Worm (Caenorhabditis elegans) whole organism, young adult: Measurements from ENCODE around the gene cdh-3.
A peak's percentile ranks its signal among the peaks of the same experiment; 100 is the strongest.

ENCODE experiments used
- B0019.2 ChIP-seq: fragments of 200-800 bp; sonication (Bioruptor generic); conservative IDR thresholded peaks from 2 replicates; pipeline ENCODE4 v1.3.6; 2022; ENCODE audit warnings: missing genetic modification reagents, missing genetic modification characterization, missing compliant biosample characterization
- B0035.1 ChIP-seq: sonication (generic microtip); optimal IDR thresholded peaks from 2 replicates; lab custom pipeline; 2016; ENCODE audit warnings: missing genetic modification characterization, mild to moderate bottlenecking, missing compliant biosample characterization, missing genotype, missing genetic modification reagents
- B0261.1 ChIP-seq: sonication (generic microtip); optimal IDR thresholded peaks from 2 replicates; lab custom pipeline; 2016; ENCODE audit warnings: mild to moderate bottlenecking, missing genetic modification characterization, moderate library complexity, missing compliant biosample characterization
- C06A6.2 ChIP-seq: fragments of 200-800 bp; sonication (Bioruptor generic); conservative IDR thresholded peaks from 2 replicates; pipeline ENCODE4 v1.3.6; 2022; ENCODE audit warnings: missing genetic modification characterization, missing compliant biosample characterization
- F23B12.7 ChIP-seq: sonication (generic microtip); optimal IDR thresholded peaks from 2 replicates; lab custom pipeline; 2017; ENCODE audit warnings: missing genetic modification characterization, mild to moderate bottlenecking, missing compliant biosample characterization, antibody characterized with exemption, moderate library complexity; ENCODE audit not compliant: insufficient read depth
- F52B5.7 ChIP-seq: sonication (generic microtip); optimal IDR thresholded peaks from 2 replicates; lab custom pipeline; 2016; ENCODE audit warnings: mild to moderate bottlenecking, missing genetic modification characterization, missing compliant biosample characterization
- F57A8.1 ChIP-seq: fragments of 200-800 bp; sonication (Bioruptor generic); optimal IDR thresholded peaks from 2 replicates; lab custom pipeline; 2018; ENCODE audit warnings: mild to moderate bottlenecking, missing genetic modification characterization, moderate library complexity, missing compliant biosample characterization
- T26A5.8 ChIP-seq: sonication (generic microtip); optimal IDR thresholded peaks from 2 replicates; lab custom pipeline; 2016; ENCODE audit warnings: missing genetic modification characterization, missing compliant biosample characterization
- ZK185.1 ChIP-seq: sonication (generic microtip); optimal IDR thresholded peaks from 2 replicates; lab custom pipeline; 2016; ENCODE audit warnings: mild to moderate bottlenecking, missing genetic modification characterization, missing compliant biosample characterization; ENCODE audit not compliant: poor library complexity, severe bottlenecking
- akir-1 ChIP-seq: fragments of 200-800 bp; sonication (Bioruptor generic); optimal IDR thresholded peaks from 2 replicates; lab custom pipeline; 2018; ENCODE audit warnings: mild to moderate bottlenecking, missing genetic modification characterization, moderate library complexity, missing compliant biosample characterization
- ama-1 ChIP-seq, 3 experiments: fragments of 150-350 bp in 1 of 3; sonication (generic microtip) in 2 of 3; optimal IDR thresholded peaks; 2 replicates each; lab custom pipeline; 2014 to 2018; ENCODE audit warnings: missing biosample characterization in 2 of 3, missing genetic modification characterization in 2 of 3, missing genetic modification reagents in 2 of 3
- atf-7 ChIP-seq: sonication (generic microtip); optimal IDR thresholded peaks from 2 replicates; lab custom pipeline; 2017; ENCODE audit warnings: mild to moderate bottlenecking, missing genetic modification characterization, missing compliant biosample characterization
- attf-3 ChIP-seq: fragments of 200-800 bp; sonication (Bioruptor generic); conservative IDR thresholded peaks from 2 replicates; pipeline ENCODE4 v1.3.6; 2022; ENCODE audit warnings: missing genetic modification reagents, missing genetic modification characterization, missing compliant biosample characterization
- attf-5 ChIP-seq: fragments of 200-800 bp; sonication (Bioruptor generic); optimal IDR thresholded peaks from 2 replicates; lab custom pipeline; 2018; ENCODE audit warnings: mild to moderate bottlenecking, missing genetic modification characterization, missing compliant biosample characterization
- attf-6 ChIP-seq: fragments of 200-800 bp; sonication (Bioruptor generic); IDR thresholded peaks from 2 replicates; pipeline ENCODE4 v1.3.6; 2022; ENCODE audit warnings: missing genetic modification reagents, missing genetic modification characterization, missing compliant biosample characterization
- cebp-2 ChIP-seq: fragments of 200-800 bp; sonication (Bioruptor generic); IDR thresholded peaks from 2 replicates; pipeline ENCODE4 v1.3.6; 2022; ENCODE audit warnings: missing genetic modification characterization, missing compliant biosample characterization
- chd-7 ChIP-seq: sonication (generic microtip); optimal IDR thresholded peaks from 2 replicates; lab custom pipeline; 2016; ENCODE audit warnings: mild to moderate bottlenecking, missing genetic modification characterization, moderate library complexity, missing compliant biosample characterization
- dox-1 ChIP-seq: fragments of 200-800 bp; sonication (Bioruptor generic); IDR thresholded peaks from 2 replicates; pipeline ENCODE4 v1.3.6; 2022; ENCODE audit warnings: missing genetic modification reagents, missing genetic modification characterization, missing compliant biosample characterization
- dpl-1 ChIP-seq: fragments of 150-350 bp; optimal IDR thresholded peaks from 2 replicates; lab custom pipeline; 2014; ENCODE audit warnings: missing biosample characterization, missing genetic modification reagents, missing genetic modification characterization
- egrh-3 ChIP-seq: fragments of 200-800 bp; sonication (Bioruptor generic); IDR thresholded peaks from 2 replicates; pipeline ENCODE4 v1.3.6; 2022; ENCODE audit warnings: missing genetic modification reagents, missing genetic modification characterization, missing compliant biosample characterization
- ekl-4 ChIP-seq: fragments of 200-800 bp; sonication (Bioruptor generic); IDR thresholded peaks from 2 replicates; pipeline ENCODE4 v1.3.6; 2022; ENCODE audit warnings: missing genetic modification reagents, missing genetic modification characterization, missing compliant biosample characterization
- ets-4 ChIP-seq: fragments of 200-800 bp; sonication (Bioruptor generic); optimal IDR thresholded peaks from 2 replicates; lab custom pipeline; 2018; ENCODE audit warnings: mild to moderate bottlenecking, missing genetic modification characterization, missing compliant biosample characterization
- fkh-3 ChIP-seq: sonication (generic microtip); optimal IDR thresholded peaks from 2 replicates; lab custom pipeline; 2016; ENCODE audit warnings: mild to moderate bottlenecking, missing genetic modification characterization, missing compliant biosample characterization
- gei-17 ChIP-seq: fragments of 200-800 bp; sonication (Bioruptor generic); optimal IDR thresholded peaks from 2 replicates; lab custom pipeline; 2018; ENCODE audit warnings: mild to moderate bottlenecking, missing genetic modification characterization, missing compliant biosample characterization
- him-1 ChIP-seq: sonication (generic microtip); optimal IDR thresholded peaks from 2 replicates; lab custom pipeline; 2016; ENCODE audit warnings: missing genotype, missing genetic modification reagents, missing genetic modification characterization, missing compliant biosample characterization
- hlh-12 ChIP-seq: sonication (generic microtip); optimal IDR thresholded peaks from 2 replicates; lab custom pipeline; 2016; ENCODE audit warnings: missing genetic modification characterization, missing compliant biosample characterization
- hmg-1.2 ChIP-seq: fragments of 200-800 bp; sonication (Bioruptor generic); IDR thresholded peaks from 2 replicates; pipeline ENCODE4 v1.3.6; 2022; ENCODE audit warnings: missing genetic modification reagents, missing genetic modification characterization, missing compliant biosample characterization
- lin-26 ChIP-seq: fragments of 200-800 bp; sonication (Bioruptor generic); IDR thresholded peaks from 2 replicates; pipeline ENCODE4 v1.3.6; 2022; ENCODE audit warnings: missing genetic modification reagents, missing genetic modification characterization, missing compliant biosample characterization
- lin-35 ChIP-seq, 3 experiments: fragments of 150-350 bp in 2 of 3; sonication (generic microtip) in 1 of 3; optimal IDR thresholded peaks; 2 replicates each; lab custom pipeline; 2014 to 2018; ENCODE audit warnings: missing biosample characterization in 3 of 3, missing genetic modification characterization in 3 of 3, missing genetic modification reagents in 3 of 3
- lin-40 ChIP-seq: sonication (generic microtip); optimal IDR thresholded peaks from 2 replicates; lab custom pipeline; 2016; ENCODE audit warnings: missing genetic modification characterization, mild to moderate bottlenecking, missing compliant biosample characterization, missing genotype, missing genetic modification reagents
- lsl-1 ChIP-seq: fragments of 200-800 bp; sonication (Bioruptor generic); optimal IDR thresholded peaks from 2 replicates; lab custom pipeline; 2018; ENCODE audit warnings: mild to moderate bottlenecking, missing genetic modification characterization, moderate library complexity, missing compliant biosample characterization
- madf-10 ChIP-seq: sonication (generic microtip); optimal IDR thresholded peaks from 2 replicates; lab custom pipeline; 2016; ENCODE audit warnings: mild to moderate bottlenecking, missing genetic modification characterization, missing compliant biosample characterization
- madf-6 ChIP-seq: fragments of 200-800 bp; sonication (Bioruptor generic); IDR thresholded peaks from 2 replicates; pipeline ENCODE4 v1.3.6; 2022; ENCODE audit warnings: missing genetic modification reagents, missing genetic modification characterization, missing compliant biosample characterization
- mcd-1 ChIP-seq: fragments of 200-800 bp; sonication (Bioruptor generic); IDR thresholded peaks from 2 replicates; pipeline ENCODE4 v1.3.6; 2022; ENCODE audit warnings: missing genetic modification reagents, missing genetic modification characterization, missing compliant biosample characterization
- mel-28 ChIP-seq: sonication (generic microtip); optimal IDR thresholded peaks from 2 replicates; lab custom pipeline; 2016; ENCODE audit warnings: borderline replicate concordance, mild to moderate bottlenecking, missing genetic modification characterization, missing compliant biosample characterization
- mes-4 ChIP-seq: sonication (generic microtip); optimal IDR thresholded peaks from 2 replicates; lab custom pipeline; 2016; ENCODE audit warnings: missing genotype, missing genetic modification characterization, missing compliant biosample characterization
- nfyb-1 ChIP-seq: fragments of 200-800 bp; sonication (Bioruptor generic); IDR thresholded peaks from 2 replicates; pipeline ENCODE4 v1.3.6; 2022; ENCODE audit warnings: missing genetic modification reagents, missing genetic modification characterization, missing compliant biosample characterization
- rcor-1 ChIP-seq: fragments of 200-800 bp; sonication (Bioruptor generic); IDR thresholded peaks from 2 replicates; pipeline ENCODE4 v1.3.6; 2022; ENCODE audit warnings: missing genetic modification reagents, missing genetic modification characterization, missing compliant biosample characterization
- rec-8 ChIP-seq, 2 experiments: sonication (generic microtip); optimal IDR thresholded peaks; 2 replicates each; lab custom pipeline; 2016; ENCODE audit warnings: mild to moderate bottlenecking in 2 of 2, missing genetic modification characterization in 2 of 2, missing genetic modification reagents in 2 of 2, missing genotype in 2 of 2, missing biosample characterization in 1 of 2, missing compliant biosample characterization in 1 of 2, moderate library complexity in 1 of 2
- snpc-1.3 ChIP-seq: sonication (generic microtip); optimal IDR thresholded peaks from 2 replicates; lab custom pipeline; 2017; ENCODE audit warnings: missing genetic modification characterization, mild to moderate bottlenecking, missing compliant biosample characterization, antibody characterized with exemption, moderate library complexity, missing genotype, missing genetic modification reagents; ENCODE audit not compliant: insufficient read depth
- sptf-2 ChIP-seq: fragments of 200-800 bp; sonication (Bioruptor generic); optimal IDR thresholded peaks from 2 replicates; lab custom pipeline; 2018; ENCODE audit warnings: mild to moderate bottlenecking, missing genetic modification characterization, missing compliant biosample characterization
- tbx-9 ChIP-seq: sonication (generic microtip); optimal IDR thresholded peaks from 2 replicates; lab custom pipeline; 2016; ENCODE audit warnings: borderline replicate concordance, missing genetic modification characterization, inconsistent platforms, missing compliant biosample characterization
- unc-130 ChIP-seq: sonication (generic microtip); optimal IDR thresholded peaks from 2 replicates; lab custom pipeline; 2016; ENCODE audit warnings: missing genetic modification reagents, missing genetic modification characterization, missing compliant biosample characterization
- ztf-22 ChIP-seq: fragments of 200-800 bp; sonication (Bioruptor generic); optimal IDR thresholded peaks from 2 replicates; lab custom pipeline; 2018; ENCODE audit warnings: mild to moderate bottlenecking, missing genetic modification characterization, moderate library complexity, missing compliant biosample characterization

cdh-3 gene

DNA sequence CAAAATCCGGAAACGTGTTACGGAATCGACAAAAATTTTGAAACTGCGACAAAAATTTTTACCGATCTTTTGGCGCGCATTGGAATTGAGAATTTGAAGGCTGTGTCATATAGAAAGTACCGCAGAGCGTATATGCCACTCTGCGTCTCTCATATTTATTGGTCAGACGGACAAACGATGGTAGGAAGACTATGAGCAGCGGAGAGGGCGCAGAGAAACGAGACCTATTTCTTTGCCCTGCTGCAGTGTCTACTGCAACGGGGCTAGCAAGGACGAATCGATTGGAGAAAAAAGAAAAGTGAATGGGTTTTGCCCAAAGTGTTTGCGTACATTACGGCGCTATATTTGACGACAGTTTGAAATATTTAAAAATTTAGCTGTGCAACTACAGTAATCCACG lies 44.2 kb downstream of the cdh-3 start (continued):
- no peak for TF ChIP-seq akir-1 (GFP tag; lab: Kevin White, UChicago)
- no peak for TF ChIP-seq him-1 (tag; lab: Kevin White, UChicago)
- no peak; the same call in 1 of the 2 replicates for TF ChIP-seq madf-6 (GFP tag; lab: Robert Waterston, UW)
- no peak for TF ChIP-seq C06A6.2 (GFP tag; lab: Robert Waterston, UW)
- no peak for TF ChIP-seq snpc-1.3 (tag; lab: Kevin White, UChicago)
- no peak for TF ChIP-seq ztf-22 (GFP tag; lab: Kevin White, UChicago)
- TF ChIP-seq attf-5, result peak; percentile 94
- no peak for TF ChIP-seq B0035.1 (tag; lab: Kevin White, UChicago)
- TF ChIP-seq ZK185.1 (tag; lab: Kevin White, UChicago), result peak; percentile 28
- 0 out of 2 replicates have a peak, but pooled peaks have one; percentile 26 for TF ChIP-seq rcor-1
- no peak for TF ChIP-seq B0019.2
- TF ChIP-seq F23B12.7 (tag; lab: Kevin White, UChicago), result no peak
- TF ChIP-seq mes-4 (tag; lab: Kevin White, UChicago), result no peak
- TF ChIP-seq lsl-1 (GFP tag; lab: Kevin White, UChicago), result no peak
- TF ChIP-seq mcd-1 (GFP tag; lab: Robert Waterston, UW), result peak; percentile 81
- TF ChIP-seq atf-7, result peak; percentile 28
- no peak for TF ChIP-seq sptf-2 (GFP tag; lab: Kevin White, UChicago)
- peak; percentile 89 for TF ChIP-seq hmg-1.2 (GFP tag; lab: Robert Waterston, UW)
- no peak for TF ChIP-seq rec-8 (tag; optimal IDR thresholded peaks at IDR 0.05; lab: Kevin White, UChicago)
- TF ChIP-seq ama-1 (optimal IDR thresholded peaks at IDR 0.05; lab: Kevin White, UChicago), result no peak
- no peak for TF ChIP-seq ama-1 (GFP tag; optimal IDR thresholded peaks at IDR 0.05; lab: Kevin White, UChicago)
- no peak for TF ChIP-seq unc-130 (GFP tag; lab: Kevin White, UChicago)
- no peak for TF ChIP-seq lin-26 (GFP tag; lab: Robert Waterston, UW)
- no peak for TF ChIP-seq dpl-1
- no peak for TF ChIP-seq gei-17
- peak; percentile 39 for TF ChIP-seq madf-10 (tag; lab: Kevin White, UChicago)
- TF ChIP-seq fkh-3 (tag; lab: Kevin White, UChicago), result no peak
- TF ChIP-seq ets-4 (GFP tag; lab: Kevin White, UChicago), result no peak
- no peak for TF ChIP-seq attf-6 (GFP tag; lab: Robert Waterston, UW)

DNA sequence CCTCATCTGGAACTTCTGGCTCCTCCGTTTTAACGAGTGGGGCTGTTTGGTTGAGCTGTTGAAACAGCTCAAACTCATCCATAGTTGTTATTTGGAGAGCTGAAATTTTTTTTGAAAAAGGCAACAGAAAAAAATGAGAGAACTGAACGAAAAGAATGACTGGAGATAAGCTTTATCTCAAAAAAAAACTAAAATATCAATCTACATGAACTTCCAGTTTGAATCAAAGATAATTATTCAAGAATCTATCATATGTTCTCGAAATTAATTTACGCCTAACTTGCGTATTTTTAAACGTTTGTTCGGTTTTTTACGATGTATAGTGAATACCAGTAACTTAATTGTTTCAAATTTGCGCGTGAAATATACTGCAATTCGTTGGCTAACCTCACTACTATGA lies 44.9 kb downstream of the cdh-3 start, which contains the start of gene lin-13:
Gene lin-13 (minus strand): TSS at position 101 of the 400 bp plus-strand sequence.
- TF ChIP-seq chd-7, result no peak
- TF ChIP-seq F57A8.1 (GFP tag; lab: Kevin White, UChicago), result no peak
- TF ChIP-seq egrh-3, result no peak
- TF ChIP-seq F52B5.7, result no peak
- no peak for TF ChIP-seq mel-28
- TF ChIP-seq hlh-12 (tag; lab: Kevin White, UChicago), result no peak
- no peak for TF ChIP-seq madf-6 (GFP tag; lab: Robert Waterston, UW)
- TF ChIP-seq ekl-4 (GFP tag; lab: Robert Waterston, UW), result no peak
- no peak for TF ChIP-seq lin-40 (tag; lab: Kevin White, UChicago)
- TF ChIP-seq ZK185.1 (tag; lab: Kevin White, UChicago), result no peak
- TF ChIP-seq B0261.1, result no peak
- TF ChIP-seq attf-3 (GFP tag; lab: Robert Waterston, UW), result no peak
- TF ChIP-seq dox-1, result no peak
- TF ChIP-seq lin-35 (GFP tag; optimal IDR thresholded peaks at IDR 0.05; lab: Kevin White, UChicago), result no peak
- TF ChIP-seq cebp-2 (GFP tag; lab: Robert Waterston, UW), result no peak
- no peak for TF ChIP-seq nfyb-1
- TF ChIP-seq T26A5.8, result no peak
- no peak for TF ChIP-seq tbx-9 (tag; lab: Kevin White, UChicago)
- TF ChIP-seq, all 124 proteins: peak for 0
